Worm (Caenorhabditis elegans): ENCODE data around the gene ccdc-149.

- TF ChIP-seq unc-62 (GFP tag; optimal IDR thresholded peaks at IDR 0.05 in 1 of 2) (no peak), unc-62 (tag; optimal IDR thresholded peaks at IDR 0.05) (no peak), F10B5.3 (tag; optimal IDR thresholded peaks at IDR 0.05) (no peak)
These were observed 7.8 kb upstream of the ccdc-149 start, which contains the start of gene hpo-34 for ce11 chrX:11519016-11519509.

All from whole organism, L4 larva.